Worm (Caenorhabditis elegans): ENCODE results near the gene Y55H10A.2.

ce11 chrIV:3341170-3341569 lies 22.2 kb upstream of the Y55H10A.2 start, which contains the start of gene F42A6.2:
- TF ChIP-seq flt-1 (GFP tag; IDR thresholded peaks at IDR 0.05) (no peak), med-1 (GFP tag; optimal IDR thresholded peaks at IDR 0.05; ENCODE audit: insufficient read depth) (no peak), klf-2 (GFP tag; conservative IDR thresholded peaks at IDR 0.05) (no peak), ref-1 (GFP tag; conservative IDR thresholded peaks at IDR 0.05) (no peak), T22C8.4 (GFP tag; IDR thresholded peaks at IDR 0.05) (no peak)

Data from whole organism, midembryonic.